Fruit fly (Drosophila melanogaster) whole organism, embryonic: ENCODE results near the gene SKIP.

ENCODE experiments used
- Awh ChIP-seq: fragments of 200-800 bp; sonication (Bioruptor generic); IDR thresholded peaks from 2 replicates; pipeline ENCODE4, ENCODE4 v1.3.6; 2022; ENCODE audit warnings: missing biosample characterization, missing genetic modification characterization
- CG10267 ChIP-seq: fragments of 200-800 bp; sonication (Bioruptor generic); optimal IDR thresholded peaks from 2 replicates; lab custom pipeline; 2018; ENCODE audit warnings: missing biosample characterization, mild to moderate bottlenecking, missing genetic modification characterization, moderate library complexity
- CG11456 ChIP-seq: fragments of 200-800 bp; sonication (Bioruptor generic); IDR thresholded peaks from 3 replicates; pipeline ENCODE4 v1.3.6; 2022; ENCODE audit warnings: missing biosample characterization, missing genetic modification characterization
- CG1602 ChIP-seq: fragments of 200-800 bp; sonication (Bioruptor generic); optimal IDR thresholded peaks from 3 replicates; lab custom pipeline; 2016; ENCODE audit warnings: missing biosample characterization, missing genetic modification characterization
- CG1603 ChIP-seq: fragments of 200-800 bp; sonication (Bioruptor generic); optimal IDR thresholded peaks from 2 replicates; lab custom pipeline; 2019; ENCODE audit warnings: missing biosample characterization, mild to moderate bottlenecking, missing genetic modification characterization, moderate library complexity
- CG16813 ChIP-seq: fragments of 200-800 bp; sonication (Bioruptor generic); IDR thresholded peaks from 3 replicates; pipeline ENCODE4 v1.3.6; 2022; ENCODE audit warnings: missing biosample characterization, missing genetic modification characterization; ENCODE audit not compliant: partially characterized antibody
- CG18599 ChIP-seq: fragments of 200-800 bp; sonication (Bioruptor generic); optimal IDR thresholded peaks from 3 replicates; lab custom pipeline; 2017; ENCODE audit warnings: missing biosample characterization, missing genetic modification characterization, mild to moderate bottlenecking, moderate library complexity, missing genetic modification reagents
- CG2202 ChIP-seq: fragments of 200-800 bp; sonication (Bioruptor generic); optimal IDR thresholded peaks from 2 replicates; lab custom pipeline; 2018; ENCODE audit warnings: missing biosample characterization, mild to moderate bottlenecking, missing genetic modification characterization
- CG2889 ChIP-seq: fragments of 200-800 bp; sonication (Bioruptor generic); IDR thresholded peaks from 3 replicates; pipeline ENCODE4 v1.3.6; 2022; ENCODE audit warnings: missing biosample characterization, missing genetic modification characterization
- CG31388 ChIP-seq: fragments of 200-800 bp; sonication (Bioruptor generic); optimal IDR thresholded peaks from 2 replicates; lab custom pipeline; 2016; ENCODE audit warnings: missing biosample characterization, missing genetic modification characterization
- CG3163 ChIP-seq: fragments of 200-800 bp; sonication (Bioruptor generic); optimal IDR thresholded peaks from 3 replicates; lab custom pipeline; 2016; ENCODE audit warnings: missing biosample characterization, missing genetic modification characterization
- CG3281 ChIP-seq: fragments of 200-800 bp; sonication (Bioruptor generic); optimal IDR thresholded peaks from 3 replicates; lab custom pipeline; 2017; ENCODE audit warnings: missing biosample characterization, mild to moderate bottlenecking, missing genetic modification characterization
- CG4707 ChIP-seq: fragments of 200-800 bp; sonication (Bioruptor generic); optimal IDR thresholded peaks from 2 replicates; lab custom pipeline; 2018; ENCODE audit warnings: missing biosample characterization, mild to moderate bottlenecking, missing genetic modification characterization, moderate library complexity
- CG4820 ChIP-seq: fragments of 200-800 bp; sonication (Bioruptor generic); optimal IDR thresholded peaks from 3 replicates; lab custom pipeline; 2016; ENCODE audit warnings: missing biosample characterization, missing genetic modification characterization
- CG6791 ChIP-seq: fragments of 200-800 bp; sonication (Bioruptor generic); IDR thresholded peaks from 3 replicates; pipeline ENCODE4 v1.3.6; 2022; ENCODE audit warnings: missing biosample characterization, missing genetic modification characterization; ENCODE audit not compliant: partially characterized antibody
- CG7786 ChIP-seq: fragments of 200-800 bp; sonication (Bioruptor generic); optimal IDR thresholded peaks from 2 replicates; lab custom pipeline; 2016; ENCODE audit warnings: missing biosample characterization, missing genetic modification characterization
- CG8924 ChIP-seq: fragments of 200-800 bp; optimal IDR thresholded peaks from 3 replicates; lab custom pipeline; 2019; ENCODE audit warnings: missing biosample characterization, mild to moderate bottlenecking, missing genetic modification characterization, moderate library complexity
- CG9727 ChIP-seq: fragments of 200-800 bp; sonication (Bioruptor generic); optimal IDR thresholded peaks from 3 replicates; lab custom pipeline; 2017; ENCODE audit warnings: missing biosample characterization, mild to moderate bottlenecking, missing genetic modification characterization
- CoRest ChIP-seq: fragments of 200-800 bp; sonication (Bioruptor generic); optimal IDR thresholded peaks from 3 replicates; lab custom pipeline; 2018; ENCODE audit warnings: missing biosample characterization, mild to moderate bottlenecking, missing genetic modification characterization, moderate library complexity
- D ChIP-seq, 2 experiments: fragments of 200-800 bp in 1 of 2; fragments of >200 bp in 1 of 2; sonication (Bioruptor generic) in 1 of 2; optimal IDR thresholded peaks; 2 replicates in 1 of 2; 3 replicates in 1 of 2; lab custom pipeline; 2017; ENCODE audit warnings: mild to moderate bottlenecking in 1 of 2, missing biosample characterization in 1 of 2, missing genetic modification characterization in 1 of 2, missing genetic modification reagents in 1 of 2
- Dip2 ChIP-seq: fragments of 200-800 bp; sonication (Bioruptor generic); IDR thresholded peaks from 2 replicates; pipeline ENCODE4 v1.3.6; 2022; ENCODE audit warnings: missing biosample characterization, missing genetic modification characterization
- HLH3B ChIP-seq: fragments of 200-800 bp; sonication (Bioruptor generic); IDR thresholded peaks from 2 replicates; pipeline ENCODE4 v1.3.6; 2022; ENCODE audit warnings: missing biosample characterization, missing genetic modification characterization
- Hmr ChIP-seq: fragments of 200-800 bp; sonication (Bioruptor generic); optimal IDR thresholded peaks from 3 replicates; lab custom pipeline; 2017; ENCODE audit warnings: mild to moderate bottlenecking, missing biosample characterization, missing genetic modification reagents, missing genetic modification characterization
- Hr78 ChIP-seq, 2 experiments: fragments of 200-800 bp in 1 of 2; fragments of >200 bp in 1 of 2; sonication (Bioruptor generic) in 1 of 2; optimal IDR thresholded peaks; 2 replicates each; lab custom pipeline; 2017 to 2019; ENCODE audit warnings: missing biosample characterization in 2 of 2, missing genetic modification characterization in 2 of 2, mild to moderate bottlenecking in 1 of 2, moderate library complexity in 1 of 2
- NK7.1 ChIP-seq: fragments of 200-800 bp; sonication (Bioruptor generic); optimal IDR thresholded peaks from 3 replicates; lab custom pipeline; 2016; ENCODE audit warnings: missing biosample characterization, missing genetic modification characterization
- Neu2 ChIP-seq: fragments of 200-800 bp; sonication (Bioruptor generic); optimal IDR thresholded peaks from 3 replicates; lab custom pipeline; 2016; ENCODE audit warnings: missing biosample characterization, missing genetic modification characterization, borderline replicate concordance
- Poxn ChIP-seq: fragments of 200-800 bp; sonication (Bioruptor generic); IDR thresholded peaks from 2 replicates; pipeline ENCODE4 v1.3.6; 2022; ENCODE audit warnings: missing biosample characterization, missing genetic modification characterization
- Side ChIP-seq: fragments of 200-800 bp; sonication (Bioruptor generic); optimal IDR thresholded peaks from 2 replicates; lab custom pipeline; 2016; ENCODE audit warnings: missing biosample characterization, missing genetic modification characterization
- Six4 ChIP-seq: fragments of 200-800 bp; sonication (Bioruptor generic); optimal IDR thresholded peaks from 2 replicates; lab custom pipeline; 2016; ENCODE audit warnings: missing biosample characterization, missing genetic modification characterization
- Sry-β ChIP-seq: fragments of 200-800 bp; sonication (Bioruptor generic); optimal IDR thresholded peaks from 2 replicates; lab custom pipeline; 2018; ENCODE audit warnings: missing biosample characterization, mild to moderate bottlenecking, missing genetic modification characterization, moderate library complexity
- Ssrp ChIP-seq: fragments of 200-800 bp; sonication (Bioruptor generic); optimal IDR thresholded peaks from 2 replicates; lab custom pipeline; 2018; ENCODE audit warnings: missing biosample characterization, mild to moderate bottlenecking, missing genetic modification characterization, moderate library complexity
- Stat92E ChIP-seq, 3 experiments: fragments of >200 bp in 2 of 3; fragments of 200-800 bp in 1 of 3; sonication (Bioruptor generic) in 1 of 3; optimal IDR thresholded peaks; 2 replicates each; lab custom pipeline; 2017 to 2019; ENCODE audit warnings: missing biosample characterization in 3 of 3, missing genetic modification characterization in 3 of 3, mild to moderate bottlenecking in 1 of 3, moderate library complexity in 1 of 3
- ab ChIP-seq: fragments of 200-800 bp; sonication (Bioruptor generic); optimal IDR thresholded peaks from 2 replicates; lab custom pipeline; 2016; ENCODE audit warnings: missing biosample characterization, missing genetic modification characterization
- al ChIP-seq: fragments of 200-800 bp; sonication (Bioruptor generic); IDR thresholded peaks from 2 replicates; pipeline ENCODE4 v1.3.6; 2022; ENCODE audit warnings: missing biosample characterization, missing genetic modification characterization
- ash1 ChIP-seq: fragments of 200-800 bp; sonication (Bioruptor generic); optimal IDR thresholded peaks from 2 replicates; lab custom pipeline; 2018; ENCODE audit warnings: missing biosample characterization, mild to moderate bottlenecking, missing genetic modification characterization
- croc ChIP-seq: fragments of 200-800 bp; sonication (Bioruptor generic); conservative IDR thresholded peaks from 3 replicates; pipeline ENCODE4 v1.3.6; 2022; ENCODE audit warnings: missing biosample characterization, missing genetic modification characterization
- her ChIP-seq: fragments of 200-800 bp; sonication (Bioruptor generic); optimal IDR thresholded peaks from 2 replicates; lab custom pipeline; 2016; ENCODE audit warnings: missing biosample characterization, missing genetic modification characterization
- ind ChIP-seq: fragments of 200-800 bp; sonication (Bioruptor generic); optimal IDR thresholded peaks from 3 replicates; lab custom pipeline; 2016; ENCODE audit warnings: missing biosample characterization, missing genetic modification characterization
- jigr1 ChIP-seq: fragments of 200-800 bp; sonication (Bioruptor generic); IDR thresholded peaks from 3 replicates; pipeline ENCODE4 v1.3.6; 2022; ENCODE audit warnings: missing biosample characterization, missing genetic modification characterization
- knrl ChIP-seq: fragments of 200-800 bp; sonication (Bioruptor generic); IDR thresholded peaks from 3 replicates; pipeline ENCODE4 v1.3.6; 2022; ENCODE audit warnings: missing biosample characterization, missing genetic modification characterization; ENCODE audit not compliant: partially characterized antibody
- nom ChIP-seq: fragments of 200-800 bp; sonication (Bioruptor generic); optimal IDR thresholded peaks from 2 replicates; lab custom pipeline; 2017; ENCODE audit warnings: missing biosample characterization, missing genetic modification characterization, mild to moderate bottlenecking, moderate library complexity, missing genetic modification reagents
- org-1 ChIP-seq: fragments of 200-800 bp; sonication (Bioruptor generic); optimal IDR thresholded peaks from 2 replicates; lab custom pipeline; 2017; ENCODE audit warnings: missing biosample characterization, missing genetic modification characterization
- ranshi ChIP-seq: fragments of 200-800 bp; sonication (Bioruptor generic); IDR thresholded peaks from 2 replicates; pipeline ENCODE4 v1.3.6; 2022; ENCODE audit warnings: missing biosample characterization, missing genetic modification characterization
- slou ChIP-seq: fragments of 200-800 bp; sonication (Bioruptor generic); optimal IDR thresholded peaks from 3 replicates; lab custom pipeline; 2016; ENCODE audit warnings: missing biosample characterization, missing genetic modification characterization
- so ChIP-seq: fragments of 200-800 bp; sonication (Bioruptor generic); IDR thresholded peaks from 3 replicates; pipeline ENCODE4 v1.3.6; 2022; ENCODE audit warnings: missing biosample characterization, missing genetic modification characterization
- sqz ChIP-seq: fragments of 200-800 bp; sonication (Bioruptor generic); optimal IDR thresholded peaks from 3 replicates; lab custom pipeline; 2018; ENCODE audit warnings: missing biosample characterization, mild to moderate bottlenecking, missing genetic modification characterization
- tin ChIP-seq: fragments of 200-800 bp; sonication (Bioruptor generic); optimal IDR thresholded peaks from 3 replicates; lab custom pipeline; 2016; ENCODE audit warnings: missing biosample characterization, missing genetic modification characterization
- usp ChIP-seq: fragments of >200 bp; optimal IDR thresholded peaks from 2 replicates; lab custom pipeline; 2017; ENCODE audit warnings: missing biosample characterization, missing genetic modification characterization
- wor ChIP-seq: fragments of 200-800 bp; sonication (Bioruptor generic); IDR thresholded peaks from 2 replicates; pipeline ENCODE4 v1.3.6; 2022; ENCODE audit warnings: missing biosample characterization, missing genetic modification characterization

Gene SKIP

dm6 chr3R:22133337-22134014 lies at the start of gene SKIP:
SKIP (plus strand) TSS chr3R:22133830.
- TF ChIP-seq CG4820 = no peak
- TF ChIP-seq Side (GFP tag; lab: Kevin White, UChicago) = peak; percentile 28
- no peak for TF ChIP-seq CG6791 (GFP tag; lab: Robert Waterston, UW)
- TF ChIP-seq CG2202 = no peak
- TF ChIP-seq al (GFP tag; lab: Robert Waterston, UW) = no peak
- TF ChIP-seq Hmr (GFP tag; lab: Kevin White, UChicago) = peak; percentile 37
- no peak for TF ChIP-seq D (optimal IDR thresholded peaks at IDR 0.05; lab: Kevin White, UChicago)
- no peak for TF ChIP-seq D (GFP tag; optimal IDR thresholded peaks at IDR 0.05; lab: Kevin White, UChicago)
- no peak for TF ChIP-seq CG31388 (GFP tag; lab: Kevin White, UChicago)
- no peak for TF ChIP-seq CG1602 (GFP tag; lab: Kevin White, UChicago)
- no peak for TF ChIP-seq usp (GFP tag; lab: Kevin White, UChicago)
- no peak for TF ChIP-seq Awh (GFP tag; lab: Robert Waterston, UW)
- TF ChIP-seq knrl (GFP tag; lab: Robert Waterston, UW) = peak; percentile 45; the same call in 1 of the 3 replicates
- TF ChIP-seq croc (GFP tag; lab: Robert Waterston, UW) = no peak
- peak; percentile 12 for TF ChIP-seq Six4
- no peak for TF ChIP-seq jigr1
- no peak for TF ChIP-seq CG7786 (GFP tag; lab: Kevin White, UChicago)
- peak; percentile 61 for TF ChIP-seq ash1
- no peak for TF ChIP-seq slou
- peak; percentile 11 for TF ChIP-seq CG8924 (tag; lab: Kevin White, UChicago)
- TF ChIP-seq CG9727 (GFP tag; lab: Kevin White, UChicago) = peak; percentile 26
- TF ChIP-seq Hr78 (GFP tag; optimal IDR thresholded peaks at IDR 0.05; lab: Kevin White, UChicago) = no peak
- peak; percentile 14 for TF ChIP-seq CG10267
- no peak for TF ChIP-seq ab
- TF ChIP-seq CG2889 (GFP tag; lab: Robert Waterston, UW) = no peak
- TF ChIP-seq sqz = no peak
- TF ChIP-seq so (GFP tag; lab: Robert Waterston, UW) = 0 out of 3 replicates have a peak, but pooled peaks have one; percentile 10
- no peak for TF ChIP-seq Sry-β
- no peak for TF ChIP-seq HLH3B
- TF ChIP-seq CG1603 = peak; percentile 47
- no peak for TF ChIP-seq org-1 (GFP tag; lab: Kevin White, UChicago)
- peak in 1 of 3 experiments; percentile 61 for TF ChIP-seq Stat92E (GFP tag; optimal IDR thresholded peaks at IDR 0.05; lab: Kevin White, UChicago)
- no peak for TF ChIP-seq CoRest (tag; lab: Kevin White, UChicago)
- peak; percentile 31 for TF ChIP-seq CG3163 (GFP tag; lab: Kevin White, UChicago)
- TF ChIP-seq CG18599 = peak; percentile 39
- TF ChIP-seq CG3281 (GFP tag; lab: Kevin White, UChicago) = peak; percentile 52
- TF ChIP-seq CG4707 = no peak
- no peak for TF ChIP-seq ind
- TF ChIP-seq Ssrp (tag; lab: Kevin White, UChicago) = no peak
- no peak for TF ChIP-seq Dip2 (GFP tag; lab: Robert Waterston, UW)
- peak; percentile 46 for TF ChIP-seq her (GFP tag; lab: Kevin White, UChicago)
- no peak for TF ChIP-seq Poxn (GFP tag; lab: Robert Waterston, UW)
- no peak for TF ChIP-seq tin (GFP tag; lab: Kevin White, UChicago)
- TF ChIP-seq wor = no peak
- TF ChIP-seq nom (GFP tag; lab: Kevin White, UChicago) = no peak
- TF ChIP-seq CG11456 = peak; percentile 46; the same call in 1 of the 3 replicates
- no peak; the same call in 1 of the 2 replicates for TF ChIP-seq ranshi (GFP tag; lab: Robert Waterston, UW)
- no peak for TF ChIP-seq NK7.1 (GFP tag; lab: Kevin White, UChicago)
- no peak for TF ChIP-seq CG16813 (GFP tag; lab: Robert Waterston, UW)
- no peak for TF ChIP-seq Neu2 (GFP tag; lab: Kevin White, UChicago)
